Fruit fly (Drosophila melanogaster) whole organism, embryonic: ENCODE measurements around the gene CAH9.
A peak's percentile ranks its signal among the peaks of the same experiment; 100 is the strongest.

ENCODE experiments used
- ATbp ChIP-seq: fragments of 200-800 bp; sonication (Bioruptor generic); optimal IDR thresholded peaks from 2 replicates; lab custom pipeline; 2017; ENCODE audit warnings: missing biosample characterization, mild to moderate bottlenecking, missing genetic modification characterization, missing genetic modification reagents
- Atf-2 ChIP-seq: fragments of 200-800 bp; sonication (Bioruptor generic); optimal IDR thresholded peaks from 2 replicates; lab custom pipeline; 2016; ENCODE audit warnings: missing biosample characterization, missing genetic modification characterization
- Atf6 ChIP-seq: fragments of 200-800 bp; sonication (Bioruptor generic); IDR thresholded peaks from 2 replicates; pipeline ENCODE4 v1.3.6; 2022; ENCODE audit warnings: missing biosample characterization, missing genetic modification characterization
- Bgb ChIP-seq: fragments of 200-800 bp; sonication (Bioruptor generic); IDR thresholded peaks from 2 replicates; pipeline ENCODE4 v1.3.6; 2022; ENCODE audit warnings: missing biosample characterization, missing genetic modification characterization; ENCODE audit not compliant: partially characterized antibody
- CG10366 ChIP-seq: fragments of 200-800 bp; sonication (Bioruptor generic); IDR thresholded peaks from 2 replicates; pipeline ENCODE4 v1.3.6; 2022; ENCODE audit warnings: missing biosample characterization, missing genetic modification characterization
- CG10543 ChIP-seq: fragments of 200-800 bp; sonication (Bioruptor generic); optimal IDR thresholded peaks from 3 replicates; lab custom pipeline; 2017; ENCODE audit warnings: missing biosample characterization, mild to moderate bottlenecking, missing genetic modification characterization, moderate library complexity
- CG10654 ChIP-seq: fragments of 200-800 bp; sonication (Bioruptor generic); optimal IDR thresholded peaks from 2 replicates; lab custom pipeline; 2016; ENCODE audit warnings: missing biosample characterization, missing genetic modification characterization
- CG11085 ChIP-seq: fragments of 200-800 bp; sonication (Bioruptor generic); IDR thresholded peaks from 2 replicates; pipeline ENCODE4 v1.3.6; 2022; ENCODE audit warnings: missing biosample characterization, missing genetic modification characterization
- CG11695 ChIP-seq: fragments of 200-800 bp; sonication (Bioruptor generic); IDR thresholded peaks from 3 replicates; pipeline ENCODE4 v1.3.6; 2022; ENCODE audit warnings: missing biosample characterization, missing genetic modification characterization
- CG12744 ChIP-seq: fragments of 200-800 bp; sonication (Bioruptor generic); optimal IDR thresholded peaks from 2 replicates; lab custom pipeline; 2016; ENCODE audit warnings: missing biosample characterization, missing genetic modification characterization
- CG15269 ChIP-seq: fragments of 200-800 bp; sonication (Bioruptor generic); optimal IDR thresholded peaks from 2 replicates; lab custom pipeline; 2018; ENCODE audit warnings: missing biosample characterization, mild to moderate bottlenecking, missing genetic modification characterization, moderate library complexity
- CG1647 ChIP-seq: fragments of 200-800 bp; sonication (Bioruptor generic); optimal IDR thresholded peaks from 3 replicates; lab custom pipeline; 2016; ENCODE audit warnings: missing biosample characterization, missing genetic modification characterization
- CG16815 ChIP-seq: fragments of 200-800 bp; sonication (Bioruptor generic); optimal IDR thresholded peaks from 3 replicates; lab custom pipeline; 2017; ENCODE audit warnings: missing biosample characterization, mild to moderate bottlenecking, missing genetic modification characterization
- CG17186 ChIP-seq: fragments of 200-800 bp; sonication (Bioruptor generic); optimal IDR thresholded peaks from 3 replicates; lab custom pipeline; 2017; ENCODE audit warnings: missing biosample characterization, missing genetic modification reagents, missing genetic modification characterization
- CG17568 ChIP-seq: fragments of 200-800 bp; sonication (Bioruptor generic); optimal IDR thresholded peaks from 2 replicates; lab custom pipeline; 2018; ENCODE audit warnings: missing biosample characterization, mild to moderate bottlenecking, missing genetic modification characterization, moderate library complexity
- CG17802 ChIP-seq: fragments of 200-800 bp; sonication (Bioruptor generic); optimal IDR thresholded peaks from 2 replicates; lab custom pipeline; 2018; ENCODE audit warnings: missing biosample characterization, mild to moderate bottlenecking, missing genetic modification characterization, moderate library complexity
- CG31224 ChIP-seq: fragments of 200-800 bp; sonication (Bioruptor generic); IDR thresholded peaks from 2 replicates; pipeline ENCODE4 v1.3.6; 2022; ENCODE audit warnings: missing biosample characterization, missing genetic modification characterization
- CG31365 ChIP-seq: fragments of 200-800 bp; sonication (Bioruptor generic); optimal IDR thresholded peaks from 2 replicates; lab custom pipeline; 2018; ENCODE audit warnings: missing biosample characterization, mild to moderate bottlenecking, missing genetic modification characterization
- CG31388 ChIP-seq: fragments of 200-800 bp; sonication (Bioruptor generic); optimal IDR thresholded peaks from 2 replicates; lab custom pipeline; 2016; ENCODE audit warnings: missing biosample characterization, missing genetic modification characterization
- CG32532 ChIP-seq: fragments of 200-800 bp; sonication (Bioruptor generic); IDR thresholded peaks from 2 replicates; pipeline ENCODE4 v1.3.6; 2022; ENCODE audit warnings: missing biosample characterization, missing genetic modification characterization
- CG34422 ChIP-seq: fragments of 200-800 bp; sonication (Bioruptor generic); IDR thresholded peaks from 3 replicates; pipeline ENCODE4 v1.3.6; 2022; ENCODE audit warnings: missing biosample characterization, missing genetic modification characterization
- CG6813 ChIP-seq: fragments of 200-800 bp; sonication (Bioruptor generic); optimal IDR thresholded peaks from 2 replicates; lab custom pipeline; 2017; ENCODE audit warnings: missing biosample characterization, missing genetic modification characterization, mild to moderate bottlenecking, moderate library complexity, missing genetic modification reagents
- CG7372 ChIP-seq: fragments of 200-800 bp; sonication (Bioruptor generic); IDR thresholded peaks from 2 replicates; pipeline ENCODE4 v1.3.6; 2022; ENCODE audit warnings: missing biosample characterization, missing genetic modification characterization
- CG8388 ChIP-seq: fragments of 200-800 bp; sonication (Bioruptor generic); optimal IDR thresholded peaks from 2 replicates; lab custom pipeline; 2019; ENCODE audit warnings: missing biosample characterization, mild to moderate bottlenecking, missing genetic modification characterization, moderate library complexity
- CG8944 ChIP-seq: fragments of 200-800 bp; sonication (Bioruptor generic); optimal IDR thresholded peaks from 3 replicates; lab custom pipeline; 2016; ENCODE audit warnings: missing biosample characterization, missing genetic modification characterization
- CG9437 ChIP-seq: fragments of 200-800 bp; sonication (Bioruptor generic); optimal IDR thresholded peaks from 2 replicates; lab custom pipeline; 2018; ENCODE audit warnings: missing biosample characterization, mild to moderate bottlenecking, missing genetic modification characterization
- CG9797 ChIP-seq: fragments of 200-800 bp; sonication (Bioruptor generic); optimal IDR thresholded peaks from 3 replicates; lab custom pipeline; 2018; ENCODE audit warnings: missing biosample characterization, mild to moderate bottlenecking, missing genetic modification characterization
- Dip2 ChIP-seq: fragments of 200-800 bp; sonication (Bioruptor generic); IDR thresholded peaks from 2 replicates; pipeline ENCODE4 v1.3.6; 2022; ENCODE audit warnings: missing biosample characterization, missing genetic modification characterization
- GATAe ChIP-seq: fragments of 200-800 bp; sonication (Bioruptor generic); conservative IDR thresholded peaks from 2 replicates; pipeline ENCODE4 v1.3.6; 2022; ENCODE audit warnings: missing biosample characterization, missing genetic modification characterization
- HmgZ ChIP-seq: fragments of 200-800 bp; sonication (Bioruptor generic); optimal IDR thresholded peaks from 2 replicates; lab custom pipeline; 2018; ENCODE audit warnings: missing biosample characterization, mild to moderate bottlenecking, missing genetic modification characterization
- Meics ChIP-seq: fragments of 200-800 bp; sonication (Bioruptor generic); optimal IDR thresholded peaks from 2 replicates; lab custom pipeline; 2017; ENCODE audit warnings: missing biosample characterization, mild to moderate bottlenecking, missing genetic modification characterization
- Opbp ChIP-seq: fragments of 200-800 bp; sonication (Bioruptor generic); IDR thresholded peaks from 3 replicates; pipeline ENCODE4 v1.3.6; 2022; ENCODE audit warnings: missing biosample characterization, missing genetic modification characterization; ENCODE audit not compliant: partially characterized antibody
- Rx ChIP-seq: fragments of 200-800 bp; sonication (Bioruptor generic); IDR thresholded peaks from 2 replicates; pipeline ENCODE4 v1.3.6; 2022; ENCODE audit warnings: missing biosample characterization, missing genetic modification characterization
- ara ChIP-seq: fragments of 200-800 bp; sonication (Bioruptor generic); IDR thresholded peaks from 2 replicates; pipeline ENCODE4 v1.3.6; 2022; ENCODE audit warnings: missing biosample characterization, missing genetic modification characterization
- ash1 ChIP-seq: fragments of 200-800 bp; sonication (Bioruptor generic); optimal IDR thresholded peaks from 2 replicates; lab custom pipeline; 2018; ENCODE audit warnings: missing biosample characterization, mild to moderate bottlenecking, missing genetic modification characterization
- ato ChIP-seq: fragments of 200-800 bp; sonication (Bioruptor generic); IDR thresholded peaks from 2 replicates; pipeline ENCODE4 v1.3.6; 2022; ENCODE audit warnings: missing biosample characterization, missing genetic modification characterization; ENCODE audit not compliant: partially characterized antibody
- crol ChIP-seq: fragments of 200-800 bp; sonication (Bioruptor generic); IDR thresholded peaks from 2 replicates; pipeline ENCODE4 v1.3.6; 2022; ENCODE audit warnings: missing biosample characterization, missing genetic modification characterization
- danr ChIP-seq: fragments of 200-800 bp; sonication (Bioruptor generic); IDR thresholded peaks from 2 replicates; pipeline ENCODE4 v1.3.6; 2022; ENCODE audit warnings: missing biosample characterization, missing genetic modification characterization
- dpn ChIP-seq, 2 experiments: fragments of 200-800 bp; sonication (Bioruptor generic); optimal IDR thresholded peaks; 3 replicates each; lab custom pipeline; 2016; ENCODE audit warnings: missing biosample characterization in 2 of 2, missing genetic modification characterization in 2 of 2
- fd96Cb ChIP-seq: fragments of 200-800 bp; sonication (Bioruptor generic); optimal IDR thresholded peaks from 2 replicates; lab custom pipeline; 2018; ENCODE audit warnings: missing biosample characterization, mild to moderate bottlenecking, missing genetic modification characterization, moderate library complexity
- gsb ChIP-seq: fragments of 200-800 bp; sonication (Bioruptor generic); IDR thresholded peaks from 2 replicates; pipeline ENCODE4 v1.3.6; 2022; ENCODE audit warnings: missing biosample characterization, missing genetic modification characterization
- hbn ChIP-seq: fragments of 200-800 bp; sonication (Bioruptor generic); IDR thresholded peaks from 2 replicates; pipeline ENCODE4 v1.3.6; 2022; ENCODE audit warnings: missing biosample characterization, missing genetic modification characterization; ENCODE audit not compliant: partially characterized antibody
- pho ChIP-seq: fragments of 200-800 bp; sonication (Bioruptor generic); optimal IDR thresholded peaks from 2 replicates; lab custom pipeline; 2016; ENCODE audit warnings: missing biosample characterization, missing genetic modification characterization
- pita ChIP-seq: fragments of 200-800 bp; sonication (Bioruptor generic); optimal IDR thresholded peaks from 2 replicates; lab custom pipeline; 2017; ENCODE audit warnings: missing biosample characterization, mild to moderate bottlenecking, missing genetic modification characterization
- pnt ChIP-seq: fragments of 200-800 bp; sonication (Bioruptor generic); optimal IDR thresholded peaks from 3 replicates; lab custom pipeline; 2016; ENCODE audit warnings: missing biosample characterization, missing genetic modification characterization
- row ChIP-seq: fragments of 200-800 bp; sonication (Bioruptor generic); IDR thresholded peaks from 3 replicates; pipeline ENCODE4 v1.3.6; 2022; ENCODE audit warnings: missing biosample characterization, missing genetic modification characterization
- shn ChIP-seq: fragments of 200-800 bp; sonication (Bioruptor generic); optimal IDR thresholded peaks from 3 replicates; lab custom pipeline; 2016; ENCODE audit warnings: missing biosample characterization, missing genetic modification characterization
- sob ChIP-seq: fragments of 200-800 bp; sonication (Bioruptor generic); IDR thresholded peaks from 2 replicates; pipeline ENCODE4 v1.3.6; 2022; ENCODE audit warnings: missing biosample characterization, missing genetic modification characterization
- stwl ChIP-seq: fragments of 200-800 bp; sonication (Bioruptor generic); optimal IDR thresholded peaks from 3 replicates; lab custom pipeline; 2018; ENCODE audit warnings: missing biosample characterization, mild to moderate bottlenecking, missing genetic modification characterization, moderate library complexity
- ttk ChIP-seq: fragments of 200-800 bp; sonication (Bioruptor generic); IDR thresholded peaks from 2 replicates; pipeline ENCODE4 v2.1.2; 2022; ENCODE audit warnings: missing biosample characterization, missing genetic modification characterization
- tx ChIP-seq: fragments of 200-800 bp; sonication (Bioruptor generic); optimal IDR thresholded peaks from 2 replicates; lab custom pipeline; 2016; ENCODE audit warnings: missing biosample characterization, missing genetic modification characterization
- zfh1 ChIP-seq: fragments of 200-800 bp; sonication (Bioruptor generic); IDR thresholded peaks from 3 replicates; pipeline ENCODE4 v1.3.6; 2022; ENCODE audit warnings: missing biosample characterization, missing genetic modification characterization

The CAH9 gene

dm6 chr3R:27137914-27138323 lies 31.9 kb upstream of the CAH9 start:
- TF ChIP-seq row (GFP tag; lab: Robert Waterston, UW) = no peak
- TF ChIP-seq CG10654 = peak; percentile 42
- no peak for TF ChIP-seq gsb (GFP tag; lab: Robert Waterston, UW)
- TF ChIP-seq Dip2 (GFP tag; lab: Robert Waterston, UW) = no peak
- TF ChIP-seq CG11085 (GFP tag; lab: Robert Waterston, UW) = no peak
- no peak for TF ChIP-seq tx
- TF ChIP-seq ATbp = peak; percentile 91
- TF ChIP-seq dpn (GFP tag; optimal IDR thresholded peaks at IDR 0.05; lab: Kevin White, UChicago) = peak in 1 of 2 experiments; percentile 17
- peak; percentile 1 for TF ChIP-seq CG31365 (tag; lab: Kevin White, UChicago)
- TF ChIP-seq shn (GFP tag; lab: Kevin White, UChicago) = no peak
- TF ChIP-seq GATAe = no peak
- no peak for TF ChIP-seq ato (GFP tag; lab: Robert Waterston, UW)
- no peak for TF ChIP-seq pho (GFP tag; lab: Kevin White, UChicago)
- TF ChIP-seq CG31224 (GFP tag; lab: Robert Waterston, UW) = no peak
- no peak for TF ChIP-seq CG10366
- no peak for TF ChIP-seq HmgZ
- no peak for TF ChIP-seq pnt (GFP tag; lab: Kevin White, UChicago)
- no peak for TF ChIP-seq CG34422 (GFP tag; lab: Robert Waterston, UW)
- peak; percentile 6 for TF ChIP-seq CG8388
- TF ChIP-seq stwl = no peak
- peak; percentile 54; the same call in 1 of the 2 replicates for TF ChIP-seq ara (GFP tag; lab: Robert Waterston, UW)
- TF ChIP-seq CG1647 = no peak
- TF ChIP-seq CG16815 (GFP tag; lab: Kevin White, UChicago) = no peak
- TF ChIP-seq crol (GFP tag; lab: Robert Waterston, UW) = no peak
- TF ChIP-seq CG7372 (GFP tag; lab: Robert Waterston, UW) = peak; percentile 41
- TF ChIP-seq CG31388 (GFP tag; lab: Kevin White, UChicago) = no peak
- TF ChIP-seq Opbp = no peak
- TF ChIP-seq Rx = no peak
- peak; percentile 36 for TF ChIP-seq CG6813 (GFP tag; lab: Kevin White, UChicago)
- TF ChIP-seq CG11695 (GFP tag; lab: Robert Waterston, UW) = no peak
- TF ChIP-seq CG15269 (tag; lab: Kevin White, UChicago) = peak; percentile 8
- TF ChIP-seq CG12744 = no peak
- no peak for TF ChIP-seq CG8944 (GFP tag; lab: Kevin White, UChicago)
- TF ChIP-seq hbn (GFP tag; lab: Robert Waterston, UW) = no peak
- no peak for TF ChIP-seq CG17568 (GFP tag; lab: Kevin White, UChicago)
- no peak for TF ChIP-seq CG32532 (GFP tag; lab: Robert Waterston, UW)
- no peak for TF ChIP-seq CG9437 (GFP tag; lab: Kevin White, UChicago)
- TF ChIP-seq danr (GFP tag; lab: Robert Waterston, UW) = no peak
- TF ChIP-seq CG10543 (GFP tag; lab: Kevin White, UChicago) = no peak
- TF ChIP-seq fd96Cb = peak; percentile 23
- no peak for TF ChIP-seq Atf-2 (GFP tag; lab: Kevin White, UChicago)
- no peak for TF ChIP-seq ash1 (GFP tag; lab: Kevin White, UChicago)
- TF ChIP-seq CG9797 = no peak
- TF ChIP-seq pita (GFP tag; lab: Kevin White, UChicago) = no peak
- TF ChIP-seq Bgb = no peak
- TF ChIP-seq CG17802 (tag; lab: Kevin White, UChicago) = peak; percentile 6
- no peak for TF ChIP-seq Meics (GFP tag; lab: Kevin White, UChicago)
- peak; percentile 53 for TF ChIP-seq CG17186 (GFP tag; lab: Kevin White, UChicago)
- TF ChIP-seq Atf6 (GFP tag; lab: Robert Waterston, UW) = no peak
- peak; percentile 21; the same call in 1 of the 2 replicates for TF ChIP-seq ttk (GFP tag; lab: Robert Waterston, UW)
- TF ChIP-seq zfh1 (GFP tag; lab: Robert Waterston, UW) = 0 out of 3 replicates have a peak, but pooled peaks have one; percentile 50
- TF ChIP-seq sob (GFP tag; lab: Robert Waterston, UW) = no peak
